Worm (Caenorhabditis elegans): Measurements from ENCODE around the gene F54F7.9.

ce11 chrX:11872210-11872609 is 23.7 kb upstream of the F54F7.9 start:
- no peak for TF ChIP-seq zag-1 (tag; optimal IDR thresholded peaks at IDR 0.05)
- no peak for TF ChIP-seq aly-2 (tag; optimal IDR thresholded peaks at IDR 0.05)
- no peak for TF ChIP-seq blmp-1 (tag; optimal IDR thresholded peaks at IDR 0.05; ENCODE audit: insufficient read depth)
- TF ChIP-seq unc-62 (GFP tag; optimal IDR thresholded peaks at IDR 0.05) = no peak

Data from whole organism, L2 larva.